Fruit fly (Drosophila melanogaster): ENCODE measurements around the gene CG18577.

dm6 chr3R:11170146-11170545 is 25.7 kb upstream of the CG18577 start, which contains the start of gene Ugt35B1:
- TF ChIP-seq Myc (optimal IDR thresholded peaks at IDR 0.05): no peak
- no peak for TF ChIP-seq ttk (optimal IDR thresholded peaks at IDR 0.05)
